Worm (Caenorhabditis elegans) whole organism, young adult: ENCODE measurements around the gene nep-4.

ENCODE experiments used
- B0019.2 ChIP-seq: fragments of 200-800 bp; sonication (Bioruptor generic); conservative IDR thresholded peaks from 2 replicates; pipeline ENCODE4 v1.3.6; 2022; ENCODE audit warnings: missing genetic modification reagents, missing genetic modification characterization, missing compliant biosample characterization
- B0261.1 ChIP-seq: sonication (generic microtip); optimal IDR thresholded peaks from 2 replicates; lab custom pipeline; 2016; ENCODE audit warnings: mild to moderate bottlenecking, missing genetic modification characterization, moderate library complexity, missing compliant biosample characterization
- F10E7.11 ChIP-seq: sonication (generic microtip); optimal IDR thresholded peaks from 2 replicates; lab custom pipeline; 2017; ENCODE audit warnings: mild to moderate bottlenecking, missing genetic modification characterization, moderate library complexity, missing compliant biosample characterization
- F22D6.2 ChIP-seq: sonication (generic microtip); optimal IDR thresholded peaks from 2 replicates; lab custom pipeline; 2016; ENCODE audit warnings: mild to moderate bottlenecking, missing genetic modification characterization, missing compliant biosample characterization
- F33H1.4 ChIP-seq: fragments of 200-800 bp; sonication (Bioruptor generic); IDR thresholded peaks from 2 replicates; pipeline ENCODE4 v1.3.6; 2022; ENCODE audit warnings: missing genetic modification reagents, missing genetic modification characterization, missing compliant biosample characterization
- F37B4.10 ChIP-seq: fragments of 200-800 bp; sonication (Bioruptor generic); IDR thresholded peaks from 2 replicates; pipeline ENCODE4 v1.3.6; 2022; ENCODE audit warnings: missing genetic modification characterization, missing compliant biosample characterization
- F39B2.1 ChIP-seq: fragments of 200-800 bp; sonication (Bioruptor generic); IDR thresholded peaks from 2 replicates; pipeline ENCODE4 v1.3.6; 2022; ENCODE audit warnings: missing genetic modification reagents, missing genetic modification characterization, missing compliant biosample characterization
- F52B5.7 ChIP-seq: sonication (generic microtip); optimal IDR thresholded peaks from 2 replicates; lab custom pipeline; 2016; ENCODE audit warnings: mild to moderate bottlenecking, missing genetic modification characterization, missing compliant biosample characterization
- F57A8.1 ChIP-seq: fragments of 200-800 bp; sonication (Bioruptor generic); optimal IDR thresholded peaks from 2 replicates; lab custom pipeline; 2018; ENCODE audit warnings: mild to moderate bottlenecking, missing genetic modification characterization, moderate library complexity, missing compliant biosample characterization
- Y53F4B.3 ChIP-seq: fragments of 200-800 bp; sonication (Bioruptor generic); IDR thresholded peaks from 2 replicates; pipeline ENCODE4 v1.3.6; 2022; ENCODE audit warnings: missing genetic modification reagents, missing genetic modification characterization, missing compliant biosample characterization
- Y53G8AR.9 ChIP-seq: fragments of 200-800 bp; sonication (Bioruptor generic); conservative IDR thresholded peaks from 2 replicates; pipeline ENCODE4 v1.3.6; 2022; ENCODE audit warnings: missing genetic modification reagents, missing genetic modification characterization, missing compliant biosample characterization
- Y67H2A.10 ChIP-seq: fragments of 200-800 bp; sonication (Bioruptor generic); conservative IDR thresholded peaks from 2 replicates; pipeline ENCODE4 v1.3.6; 2022; ENCODE audit warnings: missing genetic modification reagents, missing genetic modification characterization, missing compliant biosample characterization
- Y79H2A.3 ChIP-seq: fragments of 200-800 bp; sonication (Bioruptor generic); conservative IDR thresholded peaks from 2 replicates; pipeline ENCODE4 v1.3.6; 2022; ENCODE audit warnings: missing genetic modification reagents, missing genetic modification characterization, missing compliant biosample characterization
- Y95B8A.8 ChIP-seq: fragments of 200-800 bp; sonication (Bioruptor generic); IDR thresholded peaks from 2 replicates; pipeline ENCODE4 v1.3.6; 2022; ENCODE audit warnings: missing genetic modification reagents, missing genetic modification characterization, missing compliant biosample characterization
- ZK185.1 ChIP-seq: sonication (generic microtip); optimal IDR thresholded peaks from 2 replicates; lab custom pipeline; 2016; ENCODE audit warnings: mild to moderate bottlenecking, missing genetic modification characterization, missing compliant biosample characterization; ENCODE audit not compliant: poor library complexity, severe bottlenecking
- aptf-3 ChIP-seq: fragments of 200-800 bp; sonication (Bioruptor generic); IDR thresholded peaks from 2 replicates; pipeline ENCODE4 v1.3.6; 2022; ENCODE audit warnings: missing genetic modification characterization, missing compliant biosample characterization
- athp-1 ChIP-seq: sonication (generic microtip); optimal IDR thresholded peaks from 2 replicates; lab custom pipeline; 2017; ENCODE audit warnings: mild to moderate bottlenecking, missing genetic modification characterization, missing compliant biosample characterization
- attf-3 ChIP-seq: fragments of 200-800 bp; sonication (Bioruptor generic); conservative IDR thresholded peaks from 2 replicates; pipeline ENCODE4 v1.3.6; 2022; ENCODE audit warnings: missing genetic modification reagents, missing genetic modification characterization, missing compliant biosample characterization
- attf-5 ChIP-seq: fragments of 200-800 bp; sonication (Bioruptor generic); optimal IDR thresholded peaks from 2 replicates; lab custom pipeline; 2018; ENCODE audit warnings: mild to moderate bottlenecking, missing genetic modification characterization, missing compliant biosample characterization
- attf-6 ChIP-seq: fragments of 200-800 bp; sonication (Bioruptor generic); IDR thresholded peaks from 2 replicates; pipeline ENCODE4 v1.3.6; 2022; ENCODE audit warnings: missing genetic modification reagents, missing genetic modification characterization, missing compliant biosample characterization
- cebp-1 ChIP-seq, 2 experiments: fragments of 200-800 bp in 1 of 2; sonication (Bioruptor generic) in 1 of 2; sonication (generic microtip) in 1 of 2; IDR thresholded peaks in 1 of 2; optimal IDR thresholded peaks in 1 of 2; 2 replicates each; pipeline versions ENCODE4 v1.3.6 to Lab custom; 2017 to 2022; ENCODE audit warnings: missing compliant biosample characterization in 2 of 2, missing genetic modification characterization in 2 of 2, mild to moderate bottlenecking in 1 of 2, missing genetic modification reagents in 1 of 2, moderate library complexity in 1 of 2
- ceh-27 ChIP-seq: fragments of 200-800 bp; sonication (Bioruptor generic); optimal IDR thresholded peaks from 2 replicates; lab custom pipeline; 2018; ENCODE audit warnings: mild to moderate bottlenecking, missing genetic modification characterization, moderate library complexity, missing compliant biosample characterization
- die-1 ChIP-seq: sonication (generic microtip); optimal IDR thresholded peaks from 2 replicates; lab custom pipeline; 2016; ENCODE audit warnings: missing genotype, mild to moderate bottlenecking, missing genetic modification characterization, missing compliant biosample characterization
- egl-44 ChIP-seq: fragments of 200-800 bp; sonication (Bioruptor generic); IDR thresholded peaks from 2 replicates; pipeline ENCODE4 v1.3.6; 2022; ENCODE audit warnings: missing genetic modification reagents, missing genetic modification characterization, missing compliant biosample characterization
- fkh-3 ChIP-seq: sonication (generic microtip); optimal IDR thresholded peaks from 2 replicates; lab custom pipeline; 2016; ENCODE audit warnings: mild to moderate bottlenecking, missing genetic modification characterization, missing compliant biosample characterization
- gei-17 ChIP-seq: fragments of 200-800 bp; sonication (Bioruptor generic); optimal IDR thresholded peaks from 2 replicates; lab custom pipeline; 2018; ENCODE audit warnings: mild to moderate bottlenecking, missing genetic modification characterization, missing compliant biosample characterization
- hlh-12 ChIP-seq: sonication (generic microtip); optimal IDR thresholded peaks from 2 replicates; lab custom pipeline; 2016; ENCODE audit warnings: missing genetic modification characterization, missing compliant biosample characterization
- hlh-26 ChIP-seq: fragments of 200-800 bp; sonication (Bioruptor generic); conservative IDR thresholded peaks from 2 replicates; pipeline ENCODE4 v1.3.6; 2022; ENCODE audit warnings: missing genetic modification reagents, missing genetic modification characterization, missing compliant biosample characterization
- nhr-120 ChIP-seq: fragments of 200-800 bp; sonication (Bioruptor generic); IDR thresholded peaks from 2 replicates; pipeline ENCODE4 v1.3.6; 2022; ENCODE audit warnings: missing genetic modification characterization, missing compliant biosample characterization
- nhr-80 ChIP-seq: sonication (generic microtip); optimal IDR thresholded peaks from 2 replicates; lab custom pipeline; 2016; ENCODE audit warnings: missing genetic modification characterization, missing compliant biosample characterization
- pha-4 ChIP-seq: fragments of 150-350 bp; sonication (generic microtip); optimal IDR thresholded peaks from 2 replicates; lab custom pipeline; 2014; ENCODE audit warnings: missing biosample characterization, missing genetic modification reagents, missing genetic modification characterization
- rcor-1 ChIP-seq: fragments of 200-800 bp; sonication (Bioruptor generic); IDR thresholded peaks from 2 replicates; pipeline ENCODE4 v1.3.6; 2022; ENCODE audit warnings: missing genetic modification reagents, missing genetic modification characterization, missing compliant biosample characterization
- sdz-38 ChIP-seq: sonication (generic microtip); optimal IDR thresholded peaks from 2 replicates; lab custom pipeline; 2016; ENCODE audit warnings: missing genotype, missing genetic modification characterization, missing compliant biosample characterization
- snpc-3.4 ChIP-seq: sonication (generic microtip); optimal IDR thresholded peaks from 2 replicates; lab custom pipeline; 2017; ENCODE audit warnings: missing genetic modification characterization, mild to moderate bottlenecking, missing compliant biosample characterization, antibody characterized with exemption, moderate library complexity, missing genotype, missing genetic modification reagents
- snpc-4 ChIP-seq, 5 experiments: fragments of 150-350 bp in 1 of 5; sonication (generic microtip) in 4 of 5; optimal IDR thresholded peaks; 2 replicates each; lab custom pipeline; 2014 to 2018; ENCODE audit warnings: missing genetic modification characterization in 5 of 5, missing biosample characterization in 3 of 5, antibody characterized with exemption in 2 of 5, mild to moderate bottlenecking in 2 of 5, missing compliant biosample characterization in 2 of 5, missing genotype in 2 of 5, moderate library complexity in 2 of 5, missing genetic modification reagents in 1 of 5
- somi-1 ChIP-seq: fragments of 200-800 bp; sonication (Bioruptor generic); optimal IDR thresholded peaks from 2 replicates; lab custom pipeline; 2018; ENCODE audit warnings: mild to moderate bottlenecking, missing genetic modification characterization, missing compliant biosample characterization
- tbp1 ChIP-seq: fragments of 200-800 bp; sonication (Bioruptor generic); optimal IDR thresholded peaks from 2 replicates; lab custom pipeline; 2018; ENCODE audit warnings: mild to moderate bottlenecking, missing genetic modification characterization, missing compliant biosample characterization
- unc-130 ChIP-seq: sonication (generic microtip); optimal IDR thresholded peaks from 2 replicates; lab custom pipeline; 2016; ENCODE audit warnings: missing genetic modification reagents, missing genetic modification characterization, missing compliant biosample characterization
- unc-62 ChIP-seq: fragments of 150-350 bp; optimal IDR thresholded peaks from 2 replicates; lab custom pipeline; 2014; ENCODE audit warnings: missing biosample characterization, missing genetic modification reagents, missing genetic modification characterization
- xnd-1 ChIP-seq: sonication (generic microtip); optimal IDR thresholded peaks from 2 replicates; lab custom pipeline; 2016; ENCODE audit warnings: missing genotype, missing genetic modification reagents, missing genetic modification characterization, missing compliant biosample characterization
- zim-3 ChIP-seq: sonication (generic microtip); optimal IDR thresholded peaks from 2 replicates; lab custom pipeline; 2017; ENCODE audit warnings: mild to moderate bottlenecking, missing genetic modification characterization, moderate library complexity, missing compliant biosample characterization
- ztf-18 ChIP-seq: sonication (generic microtip); optimal IDR thresholded peaks from 2 replicates; lab custom pipeline; 2016; ENCODE audit warnings: missing genotype, mild to moderate bottlenecking, missing genetic modification characterization, missing compliant biosample characterization
- ztf-3 ChIP-seq: fragments of 200-800 bp; sonication (Bioruptor generic); optimal IDR thresholded peaks from 2 replicates; lab custom pipeline; 2018; ENCODE audit warnings: mild to moderate bottlenecking, missing genetic modification characterization, missing compliant biosample characterization

nep-4 gene

ce11 chrX:6819633-6820032 is 43.6 kb downstream of the nep-4 start:
- TF ChIP-seq nhr-80 (tag; lab: Kevin White, UChicago), result peak; percentile 52
- no peak for TF ChIP-seq egl-44 (GFP tag; lab: Robert Waterston, UW)

ce11 chrX:6819135-6819534 is 44.1 kb downstream of the nep-4 start:
- TF ChIP-seq hlh-26 (GFP tag; lab: Robert Waterston, UW), result no peak
- TF ChIP-seq unc-130, result no peak
- TF ChIP-seq zim-3 (tag; lab: Kevin White, UChicago), result no peak
- TF ChIP-seq F39B2.1 (GFP tag; lab: Robert Waterston, UW), result no peak
- no peak for TF ChIP-seq xnd-1 (tag; lab: Kevin White, UChicago)
- TF ChIP-seq die-1, result no peak
- no peak for TF ChIP-seq aptf-3
- no peak for TF ChIP-seq F57A8.1 (GFP tag; lab: Kevin White, UChicago)
- no peak for TF ChIP-seq Y79H2A.3 (GFP tag; lab: Robert Waterston, UW)
- no peak for TF ChIP-seq F22D6.2 (tag; lab: Kevin White, UChicago)
- TF ChIP-seq gei-17 (GFP tag; lab: Kevin White, UChicago), result no peak
- no peak for TF ChIP-seq rcor-1 (GFP tag; lab: Robert Waterston, UW)
- no peak for TF ChIP-seq somi-1 (GFP tag; lab: Kevin White, UChicago)
- TF ChIP-seq ztf-3 (GFP tag; lab: Kevin White, UChicago), result no peak
- TF ChIP-seq pha-4 (tag; lab: Kevin White, UChicago), result no peak
- TF ChIP-seq ceh-27 (GFP tag; lab: Kevin White, UChicago), result no peak
- TF ChIP-seq F33H1.4 (GFP tag; lab: Robert Waterston, UW), result no peak
- no peak for TF ChIP-seq Y95B8A.8 (GFP tag; lab: Robert Waterston, UW)
- TF ChIP-seq attf-3 (GFP tag; lab: Robert Waterston, UW), result no peak

- TF ChIP-seq ZK185.1, result no peak
- TF ChIP-seq B0261.1 (tag; lab: Kevin White, UChicago), result no peak
- TF ChIP-seq cebp-1 (GFP tag; IDR thresholded peaks at IDR 0.05; lab: Robert Waterston, UW), result no peak
- peak; percentile 27 for TF ChIP-seq cebp-1 (tag; optimal IDR thresholded peaks at IDR 0.05; lab: Kevin White, UChicago)
- TF ChIP-seq attf-6 (GFP tag; lab: Robert Waterston, UW), result no peak
- TF ChIP-seq pha-4 (tag; lab: Kevin White, UChicago), result no peak
- TF ChIP-seq F52B5.7, result no peak
- no peak for TF ChIP-seq F10E7.11 (tag; lab: Kevin White, UChicago)
- TF ChIP-seq die-1, result no peak
- TF ChIP-seq fkh-3 (tag; lab: Kevin White, UChicago), result no peak
- TF ChIP-seq ztf-18 (tag; lab: Kevin White, UChicago), result no peak
- no peak for TF ChIP-seq attf-5
- no peak for TF ChIP-seq Y53G8AR.9 (GFP tag; lab: Robert Waterston, UW)
- no peak for TF ChIP-seq Y53F4B.3 (GFP tag; lab: Robert Waterston, UW)
- TF ChIP-seq snpc-3.4 (tag; lab: Kevin White, UChicago), result no peak
- peak; percentile 23 for TF ChIP-seq tbp1 (GFP tag; lab: Kevin White, UChicago)
- TF ChIP-seq B0019.2, result no peak
- TF ChIP-seq sdz-38 (tag; lab: Kevin White, UChicago), result no peak
- TF ChIP-seq athp-1 (tag; lab: Kevin White, UChicago), result no peak
- TF ChIP-seq somi-1 (GFP tag; lab: Kevin White, UChicago), result no peak
- TF ChIP-seq snpc-4 (GFP tag; optimal IDR thresholded peaks at IDR 0.05; lab: Kevin White, UChicago), result no peak
- TF ChIP-seq snpc-4 (tag; optimal IDR thresholded peaks at IDR 0.05; lab: Kevin White, UChicago), result no peak
- TF ChIP-seq nhr-120 (GFP tag; lab: Robert Waterston, UW), result no peak
- TF ChIP-seq hlh-12 (tag; lab: Kevin White, UChicago), result no peak
- no peak for TF ChIP-seq Y67H2A.10 (GFP tag; lab: Robert Waterston, UW)
- TF ChIP-seq F37B4.10 (GFP tag; lab: Robert Waterston, UW), result no peak
- peak; percentile 85 for TF ChIP-seq nhr-80 (tag; lab: Kevin White, UChicago)
- TF ChIP-seq unc-62, result peak; percentile 6
These were observed 45.2 kb downstream of the nep-4 start, which contains the start of gene dhs-28 for ce11 chrX:6818036-6818488. Gene dhs-28, plus strand, starts transcription at chrX:6818438.
